Fruit fly (Drosophila melanogaster): ENCODE measurements around the gene CG42502.

The CG42502 gene

DNA sequence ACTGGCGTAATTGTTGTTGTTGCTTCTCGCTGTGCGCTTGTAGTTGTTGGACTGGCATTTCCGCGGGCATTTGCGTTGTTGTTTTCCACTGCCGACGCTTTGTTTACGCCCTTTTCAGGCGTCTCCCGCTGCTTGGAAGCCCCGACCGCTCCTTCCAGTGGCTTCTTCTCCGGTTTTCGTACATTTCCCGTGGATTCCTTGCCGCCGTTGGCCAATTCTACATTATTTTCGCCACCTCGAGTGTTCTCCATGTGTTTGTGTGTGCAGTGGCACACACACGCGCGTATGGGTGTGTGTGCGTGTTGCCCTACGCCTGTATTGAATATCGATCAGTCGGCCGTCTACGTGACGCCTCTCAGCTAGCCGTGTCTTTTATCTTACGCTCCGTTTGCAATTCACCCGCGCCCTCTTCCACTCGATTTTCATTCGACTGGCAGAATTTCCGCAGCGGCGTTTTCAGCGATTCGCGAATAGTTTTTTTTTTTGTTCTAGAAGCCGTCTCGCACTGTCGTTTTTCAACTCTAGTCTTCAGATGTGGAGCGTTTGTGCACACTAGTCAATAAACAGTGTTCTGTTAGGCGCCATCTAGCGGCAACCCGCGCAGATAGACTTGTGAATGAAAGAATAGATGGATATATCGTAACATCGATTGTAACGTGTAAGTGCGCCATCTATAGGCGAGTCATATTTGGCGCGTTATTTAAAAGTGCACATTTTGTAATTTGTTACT lies 28.3 kb upstream of the CG42502 start, which contains the start of gene CG10600 (continued):
- peak; percentile 16 for TF ChIP-seq kah (GFP tag; optimal IDR thresholded peaks at IDR 0.05)
- peak; percentile 80 for TF ChIP-seq Bteb2 (GFP tag; optimal IDR thresholded peaks at IDR 0.05)
- no peak for TF ChIP-seq CG15479 (GFP tag; optimal IDR thresholded peaks at IDR 0.05)
- no peak for TF ChIP-seq CG2678 (tag; optimal IDR thresholded peaks at IDR 0.05)
- TF ChIP-seq unc-4 (GFP tag; IDR thresholded peaks at IDR 0.05; ENCODE audit: partially characterized antibody): peak; percentile 86
- TF ChIP-seq zfh2 (GFP tag; optimal IDR thresholded peaks at IDR 0.05): peak; percentile 91
- peak; percentile 100 for TF ChIP-seq CTCF (GFP tag; optimal IDR thresholded peaks at IDR 0.05)
- TF ChIP-seq Kr (GFP tag; optimal IDR thresholded peaks at IDR 0.05): no peak
- TF ChIP-seq YL-1 (GFP tag; optimal IDR thresholded peaks at IDR 0.05): peak; percentile 98
- TF ChIP-seq Hey (tag; optimal IDR thresholded peaks at IDR 0.05): no peak
- TF ChIP-seq CG14860 (GFP tag; IDR thresholded peaks at IDR 0.05; ENCODE audit: partially characterized antibody): peak; percentile 76
- peak; percentile 16; the same call in 1 of the 2 replicates for TF ChIP-seq CG7372 (GFP tag; IDR thresholded peaks at IDR 0.05)
- peak; percentile 79 for TF ChIP-seq Chrac-16 (GFP tag; optimal IDR thresholded peaks at IDR 0.05)
- TF ChIP-seq ab (GFP tag; optimal IDR thresholded peaks at IDR 0.05): no peak
- TF ChIP-seq stc (GFP tag; IDR thresholded peaks at IDR 0.05): peak; percentile 47; the same call in 1 of the 2 replicates
- TF ChIP-seq CG11247 (GFP tag; IDR thresholded peaks at IDR 0.05): peak; percentile 79
- peak; percentile 75 for TF ChIP-seq gcm2 (GFP tag; optimal IDR thresholded peaks at IDR 0.05)
- no peak for TF ChIP-seq dmrt99B (tag; optimal IDR thresholded peaks at IDR 0.05)
- no peak for TF ChIP-seq Hand (GFP tag; optimal IDR thresholded peaks at IDR 0.05)
- TF ChIP-seq CG14965 (GFP tag; optimal IDR thresholded peaks at IDR 0.05; ENCODE audit: borderline replicate concordance): peak; percentile 31
- TF ChIP-seq CG4360 (GFP tag; IDR thresholded peaks at IDR 0.05): no peak
- TF ChIP-seq Hr3 (GFP tag; optimal IDR thresholded peaks at IDR 0.05): peak; percentile 81
- TF ChIP-seq Spps (tag; optimal IDR thresholded peaks at IDR 0.05): peak; percentile 19
- no peak for TF ChIP-seq dan (GFP tag; IDR thresholded peaks at IDR 0.05)
- TF ChIP-seq CG11398 (GFP tag; optimal IDR thresholded peaks at IDR 0.05): peak; percentile 77
- no peak for TF ChIP-seq usp (GFP tag; optimal IDR thresholded peaks at IDR 0.05)
- TF ChIP-seq CG10543 (GFP tag; optimal IDR thresholded peaks at IDR 0.05): peak; percentile 75
- peak; percentile 39; the same call in 1 of the 3 replicates for TF ChIP-seq CG2889 (GFP tag; IDR thresholded peaks at IDR 0.05)
- peak; percentile 59; the same call in 1 of the 2 replicates for TF ChIP-seq lmd (GFP tag; IDR thresholded peaks at IDR 0.05)
- TF ChIP-seq CG17802 (tag; optimal IDR thresholded peaks at IDR 0.05): peak; percentile 63
- TF ChIP-seq h (optimal IDR thresholded peaks at IDR 0.05): no peak
- peak; percentile 69 for TF ChIP-seq CG1233 (GFP tag; optimal IDR thresholded peaks at IDR 0.05)
- peak; percentile 44 for TF ChIP-seq CG2202 (tag; optimal IDR thresholded peaks at IDR 0.05)
- TF ChIP-seq CG11093 (GFP tag; IDR thresholded peaks at IDR 0.05): no peak
- TF ChIP-seq CG10267 (tag; optimal IDR thresholded peaks at IDR 0.05): peak; percentile 98
- TF ChIP-seq CG4730 (GFP tag; IDR thresholded peaks at IDR 0.05): peak; percentile 58
- peak; percentile 69 for TF ChIP-seq CG1024 (GFP tag; IDR thresholded peaks at IDR 0.05)
- TF ChIP-seq CG34224 (GFP tag; IDR thresholded peaks at IDR 0.05; ENCODE audit: partially characterized antibody): peak; percentile 88; the same call in 2 of the 3 replicates
- peak; percentile 69 for TF ChIP-seq psq (GFP tag; optimal IDR thresholded peaks at IDR 0.05)
- peak; percentile 66 for TF ChIP-seq CG3281 (GFP tag; optimal IDR thresholded peaks at IDR 0.05)
- peak; percentile 47; the same call in 1 of the 2 replicates for TF ChIP-seq gt (GFP tag; IDR thresholded peaks at IDR 0.05)
- no peak for TF ChIP-seq peb (GFP tag; IDR thresholded peaks at IDR 0.05)
- TF ChIP-seq zf30C (GFP tag; optimal IDR thresholded peaks at IDR 0.05): peak; percentile 12
- TF ChIP-seq pnt (GFP tag; optimal IDR thresholded peaks at IDR 0.05): peak; percentile 73
- no peak for TF ChIP-seq CG15269 (tag; optimal IDR thresholded peaks at IDR 0.05)
- TF ChIP-seq CG9817 (tag; optimal IDR thresholded peaks at IDR 0.05): peak; percentile 72
- TF ChIP-seq hbn (GFP tag; IDR thresholded peaks at IDR 0.05; ENCODE audit: partially characterized antibody): peak; percentile 84
- peak; percentile 53 for TF ChIP-seq CG18262 (tag; optimal IDR thresholded peaks at IDR 0.05)
- TF ChIP-seq CG31388 (GFP tag; optimal IDR thresholded peaks at IDR 0.05): peak; percentile 36
- TF ChIP-seq CG12155 (GFP tag; optimal IDR thresholded peaks at IDR 0.05): peak; percentile 96
